Fruit fly (Drosophila melanogaster): ENCODE measurements around the gene CG43245.

CG43245 gene

dm6 chr3L:10776367-10777026, 4.8 kb downstream of the CG43245 start:
- peak; percentile 99 for TF ChIP-seq Pif1A (GFP tag; optimal IDR thresholded peaks at IDR 0.05)
- TF ChIP-seq CG32121 (GFP tag; IDR thresholded peaks at IDR 0.05), result peak; percentile 99
- peak; percentile 99 for TF ChIP-seq fd96Ca (GFP tag; IDR thresholded peaks at IDR 0.05)
- TF ChIP-seq CG9948 (tag; optimal IDR thresholded peaks at IDR 0.05), result peak; percentile 99
- TF ChIP-seq gl (tag; optimal IDR thresholded peaks at IDR 0.05), result peak; percentile 99
- TF ChIP-seq CG12605 (GFP tag; IDR thresholded peaks at IDR 0.05), result peak; percentile 99
- TF ChIP-seq CG17806 (tag; optimal IDR thresholded peaks at IDR 0.05), result peak; percentile 99
- TF ChIP-seq Pif1B (GFP tag; optimal IDR thresholded peaks at IDR 0.05), result peak; percentile 99
- peak; percentile 97 for TF ChIP-seq CG13204 (GFP tag; optimal IDR thresholded peaks at IDR 0.05)
- peak; percentile 99 for TF ChIP-seq Snoo (tag; optimal IDR thresholded peaks at IDR 0.05)
- TF ChIP-seq CG14655 (GFP tag; optimal IDR thresholded peaks at IDR 0.05), result peak; percentile 99
- peak; percentile 99 for TF ChIP-seq CG8301 (tag; optimal IDR thresholded peaks at IDR 0.05)
- TF ChIP-seq CG34367 (tag; optimal IDR thresholded peaks at IDR 0.05), result peak; percentile 99
- peak; percentile 97 for TF ChIP-seq D1 (tag; optimal IDR thresholded peaks at IDR 0.05)
- peak; percentile 99 for TF ChIP-seq rn (GFP tag; IDR thresholded peaks at IDR 0.05)
- peak; percentile 99 for TF ChIP-seq CG4496 (GFP tag; IDR thresholded peaks at IDR 0.05)
- TF ChIP-seq CG8159 (tag; optimal IDR thresholded peaks at IDR 0.05), result peak; percentile 99
- peak; percentile 96 for TF ChIP-seq CG10348 (GFP tag; IDR thresholded peaks at IDR 0.05)
- peak; percentile 99 for TF ChIP-seq CG15710 (tag; optimal IDR thresholded peaks at IDR 0.05)
- TF ChIP-seq Ets98B (GFP tag; IDR thresholded peaks at IDR 0.05), result peak; percentile 99
- TF ChIP-seq EcR (GFP tag; optimal IDR thresholded peaks at IDR 0.05), result peak; percentile 84

dm6 chr3L:10777493-10777897, 5.8 kb downstream of the CG43245 start:
- TF ChIP-seq gl (tag; optimal IDR thresholded peaks at IDR 0.05), result no peak
- TF ChIP-seq CG9948 (tag; optimal IDR thresholded peaks at IDR 0.05), result peak; percentile 71
- no peak for TF ChIP-seq rn (GFP tag; IDR thresholded peaks at IDR 0.05)
- TF ChIP-seq CG8159 (tag; optimal IDR thresholded peaks at IDR 0.05), result peak; percentile 84
- TF ChIP-seq Pif1A (GFP tag; optimal IDR thresholded peaks at IDR 0.05), result peak; percentile 40
- TF ChIP-seq CG15710 (tag; optimal IDR thresholded peaks at IDR 0.05), result peak; percentile 70
- TF ChIP-seq CG12605 (GFP tag; IDR thresholded peaks at IDR 0.05), result no peak
- TF ChIP-seq EcR (GFP tag; optimal IDR thresholded peaks at IDR 0.05), result no peak
- TF ChIP-seq Ets98B (GFP tag; IDR thresholded peaks at IDR 0.05), result 0 out of 2 replicates have a peak, but pooled peaks have one; percentile 5
- peak; percentile 45 for TF ChIP-seq Snoo (tag; optimal IDR thresholded peaks at IDR 0.05)
- peak; percentile 91 for TF ChIP-seq CG14655 (GFP tag; optimal IDR thresholded peaks at IDR 0.05)
- TF ChIP-seq D1 (tag; optimal IDR thresholded peaks at IDR 0.05), result peak; percentile 44
- TF ChIP-seq CG8301 (tag; optimal IDR thresholded peaks at IDR 0.05), result peak; percentile 82
- peak; percentile 52 for TF ChIP-seq CG34367 (tag; optimal IDR thresholded peaks at IDR 0.05)
- peak; percentile 64 for TF ChIP-seq CG17806 (tag; optimal IDR thresholded peaks at IDR 0.05)
- TF ChIP-seq Pif1B (GFP tag; optimal IDR thresholded peaks at IDR 0.05), result peak; percentile 15

- TF ChIP-seq CG8301 (tag; optimal IDR thresholded peaks at IDR 0.05) (no peak), CG13204 (GFP tag; optimal IDR thresholded peaks at IDR 0.05) (peak; percentile 82), EcR (GFP tag; optimal IDR thresholded peaks at IDR 0.05) (peak; percentile 91), Pif1B (GFP tag; optimal IDR thresholded peaks at IDR 0.05) (no peak)
These were observed 6.2 kb downstream of the CG43245 start for dm6 chr3L:10777909-10778308.

dm6 chr3L:10779291-10779690, 7.6 kb downstream of the CG43245 start:
- no peak for TF ChIP-seq CG13204 (GFP tag; optimal IDR thresholded peaks at IDR 0.05)
- no peak for TF ChIP-seq gl (tag; optimal IDR thresholded peaks at IDR 0.05)
- TF ChIP-seq CG14655 (GFP tag; optimal IDR thresholded peaks at IDR 0.05), result no peak
- TF ChIP-seq CG10348 (GFP tag; IDR thresholded peaks at IDR 0.05), result no peak
- TF ChIP-seq CG8301 (tag; optimal IDR thresholded peaks at IDR 0.05), result no peak
- TF ChIP-seq Pif1B (GFP tag; optimal IDR thresholded peaks at IDR 0.05), result no peak
- no peak for TF ChIP-seq CG8159 (tag; optimal IDR thresholded peaks at IDR 0.05)
- TF ChIP-seq CG32121 (GFP tag; IDR thresholded peaks at IDR 0.05), result peak; percentile 81
- no peak for TF ChIP-seq CG34367 (tag; optimal IDR thresholded peaks at IDR 0.05)
- no peak for TF ChIP-seq CG15710 (tag; optimal IDR thresholded peaks at IDR 0.05)
- TF ChIP-seq CG9948 (tag; optimal IDR thresholded peaks at IDR 0.05), result no peak
- peak; percentile 60; the same call in 1 of the 2 replicates for TF ChIP-seq CG12605 (GFP tag; IDR thresholded peaks at IDR 0.05)
- peak; percentile 61; the same call in 1 of the 3 replicates for TF ChIP-seq CG4496 (GFP tag; IDR thresholded peaks at IDR 0.05)
- peak; percentile 47; the same call in 1 of the 3 replicates for TF ChIP-seq fd96Ca (GFP tag; IDR thresholded peaks at IDR 0.05)
- TF ChIP-seq CG17806 (tag; optimal IDR thresholded peaks at IDR 0.05), result no peak
- no peak for TF ChIP-seq Snoo (tag; optimal IDR thresholded peaks at IDR 0.05)
- peak; percentile 76 for TF ChIP-seq Ets98B (GFP tag; IDR thresholded peaks at IDR 0.05)
- no peak for TF ChIP-seq Pif1A (GFP tag; optimal IDR thresholded peaks at IDR 0.05)
- no peak for TF ChIP-seq D1 (tag; optimal IDR thresholded peaks at IDR 0.05)
- no peak for TF ChIP-seq EcR (GFP tag; optimal IDR thresholded peaks at IDR 0.05)
- peak; percentile 10; the same call in 1 of the 2 replicates for TF ChIP-seq rn (GFP tag; IDR thresholded peaks at IDR 0.05)

dm6 chr3L:10781323-10781722, 9.6 kb downstream of the CG43245 start:
- no peak for TF ChIP-seq CG15710 (tag; optimal IDR thresholded peaks at IDR 0.05)
- peak; percentile 90 for TF ChIP-seq EcR (GFP tag; optimal IDR thresholded peaks at IDR 0.05)
- TF ChIP-seq CG10348 (GFP tag; IDR thresholded peaks at IDR 0.05), result no peak
